Worm (Caenorhabditis elegans) whole organism, L2 larva: ENCODE measurements around the gene ctsa-4.2.

Source experiments
- F13H6.1 ChIP-seq: sonication (generic microtip); optimal IDR thresholded peaks from 2 replicates; lab custom pipeline; 2016; ENCODE audit warnings: missing genetic modification characterization, missing compliant biosample characterization
- egl-27 ChIP-seq: sonication (generic microtip); optimal IDR thresholded peaks from 3 replicates; lab custom pipeline; 2017; ENCODE audit warnings: missing biosample characterization, missing genetic modification reagents, missing genetic modification characterization
- elt-3 ChIP-seq: sonication (generic microtip); optimal IDR thresholded peaks from 2 replicates; lab custom pipeline; 2017; ENCODE audit warnings: missing biosample characterization, missing genetic modification characterization
- fos-1 ChIP-seq: fragments of 150-350 bp; optimal IDR thresholded peaks from 2 replicates; lab custom pipeline; 2014; ENCODE audit warnings: missing biosample characterization, missing genetic modification characterization
- gmeb-1 ChIP-seq: fragments of 150-350 bp; optimal IDR thresholded peaks from 2 replicates; lab custom pipeline; 2014; ENCODE audit warnings: missing biosample characterization, missing genetic modification characterization
- lin-39 ChIP-seq: fragments of 150-350 bp; optimal IDR thresholded peaks from 2 replicates; lab custom pipeline; 2014; ENCODE audit warnings: missing biosample characterization, missing genetic modification reagents, missing genetic modification characterization
- lsy-2 ChIP-seq, 2 experiments: fragments of 150-350 bp in 1 of 2; sonication (generic microtip) in 1 of 2; optimal IDR thresholded peaks; 2 replicates each; lab custom pipeline; 2014 to 2017; ENCODE audit warnings: missing biosample characterization in 2 of 2, missing genetic modification characterization in 2 of 2
- nhr-10 ChIP-seq: sonication (generic microtip); optimal IDR thresholded peaks from 2 replicates; lab custom pipeline; 2017; ENCODE audit warnings: missing biosample characterization, missing genetic modification characterization
- nhr-11 ChIP-seq: fragments of 150-350 bp; optimal IDR thresholded peaks from 2 replicates; lab custom pipeline; 2014; ENCODE audit warnings: missing biosample characterization, missing genetic modification characterization
- nhr-237 ChIP-seq: fragments of 150-350 bp; optimal IDR thresholded peaks from 2 replicates; lab custom pipeline; 2014; ENCODE audit warnings: missing biosample characterization, missing genetic modification characterization
- nhr-25 ChIP-seq: fragments of 150-350 bp; sonication (generic microtip); optimal IDR thresholded peaks from 3 replicates; lab custom pipeline; 2014; ENCODE audit warnings: missing biosample characterization, missing genetic modification characterization
- sma-9 ChIP-seq, 2 experiments: fragments of 150-350 bp in 1 of 2; sonication (generic microtip) in 1 of 2; optimal IDR thresholded peaks; 2 replicates each; lab custom pipeline; 2014 to 2016; ENCODE audit warnings: missing genetic modification characterization in 2 of 2, mild to moderate bottlenecking in 1 of 2, missing biosample characterization in 1 of 2, missing compliant biosample characterization in 1 of 2, missing genetic modification reagents in 1 of 2, moderate library complexity in 1 of 2
- unc-39 ChIP-seq: fragments of 150-350 bp; optimal IDR thresholded peaks from 2 replicates; lab custom pipeline; 2014; ENCODE audit warnings: missing biosample characterization, missing genetic modification characterization
- unc-62 ChIP-seq: fragments of 150-350 bp; optimal IDR thresholded peaks from 2 replicates; lab custom pipeline; 2014; ENCODE audit warnings: missing biosample characterization, missing genetic modification reagents, missing genetic modification characterization

DNA sequence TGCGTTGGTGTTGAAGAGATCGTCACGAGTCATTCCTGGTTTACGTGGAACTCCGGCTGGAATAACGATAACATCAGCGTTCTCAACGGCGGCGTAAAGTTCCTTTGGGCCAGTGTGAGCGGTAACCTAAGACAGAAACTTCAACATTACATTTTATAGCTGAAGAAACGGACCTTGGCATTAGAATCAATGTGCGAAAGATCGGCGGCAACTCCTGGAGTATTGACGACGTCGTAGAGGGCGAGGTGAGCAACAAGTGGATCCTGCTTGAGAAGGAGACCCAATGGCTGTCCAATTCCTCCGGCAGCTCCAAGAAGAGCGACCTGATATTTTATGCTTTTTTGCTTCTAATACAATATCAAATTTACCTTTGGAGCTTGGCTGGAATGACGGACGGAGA is 4.7 kb upstream of the ctsa-4.2 start:
- TF ChIP-seq unc-62 (GFP tag; lab: Kevin White, UChicago) (no peak), egl-27 (no peak), unc-39 (tag; lab: Kevin White, UChicago) (no peak), F13H6.1 (no peak), nhr-11 (no peak), gmeb-1 (tag; lab: Kevin White, UChicago) (no peak), fos-1 (tag; lab: Kevin White, UChicago) (no peak), lsy-2 (tag; optimal IDR thresholded peaks at IDR 0.05; lab: Kevin White, UChicago) (no peak), nhr-10 (tag; lab: Kevin White, UChicago) (no peak), nhr-25 (tag; lab: Kevin White, UChicago) (no peak), elt-3 (no peak), nhr-237 (tag; lab: Kevin White, UChicago) (no peak), lin-39 (tag; lab: Kevin White, UChicago) (no peak), sma-9 (GFP tag; optimal IDR thresholded peaks at IDR 0.05; lab: Kevin White, UChicago) (no peak), sma-9 (tag; optimal IDR thresholded peaks at IDR 0.05; lab: Kevin White, UChicago) (no peak)
